Worm (Caenorhabditis elegans) whole organism, young adult: ENCODE measurements around the gene epic-3.
A peak's percentile ranks its signal among the peaks of the same experiment; 100 is the strongest.

ENCODE experiments used
- B0019.2 ChIP-seq: fragments of 200-800 bp; sonication (Bioruptor generic); conservative IDR thresholded peaks from 2 replicates; pipeline ENCODE4 v1.3.6; 2022; ENCODE audit warnings: missing genetic modification reagents, missing genetic modification characterization, missing compliant biosample characterization
- B0336.3 ChIP-seq: fragments of 200-800 bp; sonication (Bioruptor generic); IDR thresholded peaks from 2 replicates; pipeline ENCODE4 v1.3.6; 2022; ENCODE audit warnings: missing genetic modification characterization, missing compliant biosample characterization
- D2030.7 ChIP-seq: fragments of 200-800 bp; sonication (Bioruptor generic); IDR thresholded peaks from 2 replicates; pipeline ENCODE4 v1.3.6; 2022; ENCODE audit warnings: missing genetic modification reagents, missing genetic modification characterization, missing compliant biosample characterization
- F39B2.1 ChIP-seq: fragments of 200-800 bp; sonication (Bioruptor generic); IDR thresholded peaks from 2 replicates; pipeline ENCODE4 v1.3.6; 2022; ENCODE audit warnings: missing genetic modification reagents, missing genetic modification characterization, missing compliant biosample characterization
- K12H6.12 ChIP-seq: fragments of 200-800 bp; sonication (Bioruptor generic); optimal IDR thresholded peaks from 2 replicates; lab custom pipeline; 2018; ENCODE audit warnings: mild to moderate bottlenecking, missing genetic modification characterization, missing compliant biosample characterization
- Y53F4B.3 ChIP-seq: fragments of 200-800 bp; sonication (Bioruptor generic); IDR thresholded peaks from 2 replicates; pipeline ENCODE4 v1.3.6; 2022; ENCODE audit warnings: missing genetic modification reagents, missing genetic modification characterization, missing compliant biosample characterization
- Y53G8AR.9 ChIP-seq: fragments of 200-800 bp; sonication (Bioruptor generic); conservative IDR thresholded peaks from 2 replicates; pipeline ENCODE4 v1.3.6; 2022; ENCODE audit warnings: missing genetic modification reagents, missing genetic modification characterization, missing compliant biosample characterization
- Y56A3A.18 ChIP-seq: fragments of 200-800 bp; sonication (Bioruptor generic); IDR thresholded peaks from 2 replicates; pipeline ENCODE4 v1.3.6; 2022; ENCODE audit warnings: missing genetic modification reagents, missing genetic modification characterization, missing compliant biosample characterization
- atf-7 ChIP-seq: sonication (generic microtip); optimal IDR thresholded peaks from 2 replicates; lab custom pipeline; 2017; ENCODE audit warnings: mild to moderate bottlenecking, missing genetic modification characterization, missing compliant biosample characterization
- ceh-27 ChIP-seq: fragments of 200-800 bp; sonication (Bioruptor generic); optimal IDR thresholded peaks from 2 replicates; lab custom pipeline; 2018; ENCODE audit warnings: mild to moderate bottlenecking, missing genetic modification characterization, moderate library complexity, missing compliant biosample characterization
- chd-7 ChIP-seq: sonication (generic microtip); optimal IDR thresholded peaks from 2 replicates; lab custom pipeline; 2016; ENCODE audit warnings: mild to moderate bottlenecking, missing genetic modification characterization, moderate library complexity, missing compliant biosample characterization
- dpl-1 ChIP-seq: fragments of 150-350 bp; optimal IDR thresholded peaks from 2 replicates; lab custom pipeline; 2014; ENCODE audit warnings: missing biosample characterization, missing genetic modification reagents, missing genetic modification characterization
- efl-1 ChIP-seq: fragments of 150-350 bp; optimal IDR thresholded peaks from 2 replicates; lab custom pipeline; 2014; ENCODE audit warnings: missing biosample characterization, missing genetic modification reagents, missing genetic modification characterization
- egl-18 ChIP-seq: fragments of 200-800 bp; sonication (Bioruptor generic); IDR thresholded peaks from 2 replicates; pipeline ENCODE4 v1.3.6; 2022; ENCODE audit warnings: missing genetic modification reagents, missing genetic modification characterization, missing compliant biosample characterization
- egrh-3 ChIP-seq: fragments of 200-800 bp; sonication (Bioruptor generic); IDR thresholded peaks from 2 replicates; pipeline ENCODE4 v1.3.6; 2022; ENCODE audit warnings: missing genetic modification reagents, missing genetic modification characterization, missing compliant biosample characterization
- ekl-4 ChIP-seq: fragments of 200-800 bp; sonication (Bioruptor generic); IDR thresholded peaks from 2 replicates; pipeline ENCODE4 v1.3.6; 2022; ENCODE audit warnings: missing genetic modification reagents, missing genetic modification characterization, missing compliant biosample characterization
- ets-4 ChIP-seq: fragments of 200-800 bp; sonication (Bioruptor generic); optimal IDR thresholded peaks from 2 replicates; lab custom pipeline; 2018; ENCODE audit warnings: mild to moderate bottlenecking, missing genetic modification characterization, missing compliant biosample characterization
- hlh-26 ChIP-seq: fragments of 200-800 bp; sonication (Bioruptor generic); conservative IDR thresholded peaks from 2 replicates; pipeline ENCODE4 v1.3.6; 2022; ENCODE audit warnings: missing genetic modification reagents, missing genetic modification characterization, missing compliant biosample characterization
- hrde-1 ChIP-seq: sonication (generic microtip); optimal IDR thresholded peaks from 2 replicates; lab custom pipeline; 2016; ENCODE audit warnings: missing genetic modification characterization, mild to moderate bottlenecking, missing compliant biosample characterization, moderate library complexity, missing genotype, missing genetic modification reagents, borderline replicate concordance
- hsf-1 ChIP-seq: fragments of 200-800 bp; sonication (Bioruptor generic); IDR thresholded peaks from 2 replicates; pipeline ENCODE4 v1.3.6; 2022; ENCODE audit warnings: missing genetic modification reagents, missing genetic modification characterization, missing compliant biosample characterization
- lag-1 ChIP-seq: fragments of 200-800 bp; sonication (Bioruptor generic); IDR thresholded peaks from 2 replicates; pipeline ENCODE4 v1.3.6; 2022; ENCODE audit warnings: missing genetic modification reagents, missing genetic modification characterization, missing compliant biosample characterization
- let-607 ChIP-seq, 2 experiments: fragments of 200-800 bp in 1 of 2; sonication (Bioruptor generic) in 1 of 2; sonication (generic microtip) in 1 of 2; optimal IDR thresholded peaks; 2 replicates each; lab custom pipeline; 2016 to 2018; ENCODE audit warnings: mild to moderate bottlenecking in 2 of 2, missing compliant biosample characterization in 2 of 2, missing genetic modification characterization in 2 of 2, moderate library complexity in 2 of 2, missing genotype in 1 of 2
- lin-40 ChIP-seq: sonication (generic microtip); optimal IDR thresholded peaks from 2 replicates; lab custom pipeline; 2016; ENCODE audit warnings: missing genetic modification characterization, mild to moderate bottlenecking, missing compliant biosample characterization, missing genotype, missing genetic modification reagents
- lsy-27 ChIP-seq: sonication (generic microtip); optimal IDR thresholded peaks from 2 replicates; lab custom pipeline; 2017; ENCODE audit warnings: missing genetic modification characterization, mild to moderate bottlenecking, missing compliant biosample characterization, antibody characterized with exemption, missing genotype, borderline replicate concordance; ENCODE audit not compliant: insufficient read depth
- madf-3 ChIP-seq: fragments of 200-800 bp; sonication (Bioruptor generic); IDR thresholded peaks from 2 replicates; pipeline ENCODE4 v1.3.6; 2022; ENCODE audit warnings: missing genetic modification reagents, missing genetic modification characterization, missing compliant biosample characterization
- madf-6 ChIP-seq: fragments of 200-800 bp; sonication (Bioruptor generic); IDR thresholded peaks from 2 replicates; pipeline ENCODE4 v1.3.6; 2022; ENCODE audit warnings: missing genetic modification reagents, missing genetic modification characterization, missing compliant biosample characterization
- mxl-1 ChIP-seq: sonication (generic microtip); optimal IDR thresholded peaks from 2 replicates; lab custom pipeline; 2016; ENCODE audit warnings: missing genetic modification characterization, missing compliant biosample characterization
- nhr-27 ChIP-seq: fragments of 200-800 bp; sonication (Bioruptor generic); optimal IDR thresholded peaks from 2 replicates; lab custom pipeline; 2018; ENCODE audit warnings: mild to moderate bottlenecking, missing genetic modification characterization, moderate library complexity, missing compliant biosample characterization
- nhr-90 ChIP-seq: sonication (generic microtip); optimal IDR thresholded peaks from 2 replicates; lab custom pipeline; 2016; ENCODE audit warnings: missing genotype, mild to moderate bottlenecking, missing genetic modification characterization, missing compliant biosample characterization
- pha-4 ChIP-seq: fragments of 150-350 bp; sonication (generic microtip); optimal IDR thresholded peaks from 2 replicates; lab custom pipeline; 2014; ENCODE audit warnings: missing biosample characterization, missing genetic modification reagents, missing genetic modification characterization
- rpc-1 ChIP-seq, 2 experiments: fragments of 150-350 bp in 1 of 2; sonication (generic microtip) in 1 of 2; optimal IDR thresholded peaks; 2 replicates each; lab custom pipeline; 2014 to 2018; ENCODE audit warnings: missing biosample characterization in 1 of 2, missing genetic modification characterization in 1 of 2, missing genetic modification reagents in 1 of 2, missing genotype in 1 of 2
- snpc-1.1 ChIP-seq: sonication (generic microtip); optimal IDR thresholded peaks from 2 replicates; lab custom pipeline; 2017; ENCODE audit warnings: missing genetic modification characterization, mild to moderate bottlenecking, missing compliant biosample characterization, antibody characterized with exemption, moderate library complexity, missing genotype, missing genetic modification reagents; ENCODE audit not compliant: insufficient read depth
- snpc-1.3 ChIP-seq: sonication (generic microtip); optimal IDR thresholded peaks from 2 replicates; lab custom pipeline; 2017; ENCODE audit warnings: missing genetic modification characterization, mild to moderate bottlenecking, missing compliant biosample characterization, antibody characterized with exemption, moderate library complexity, missing genotype, missing genetic modification reagents; ENCODE audit not compliant: insufficient read depth
- snpc-4 ChIP-seq, 5 experiments: fragments of 150-350 bp in 1 of 5; sonication (generic microtip) in 4 of 5; optimal IDR thresholded peaks; 2 replicates each; lab custom pipeline; 2014 to 2018; ENCODE audit warnings: missing genetic modification characterization in 5 of 5, missing biosample characterization in 3 of 5, antibody characterized with exemption in 2 of 5, mild to moderate bottlenecking in 2 of 5, missing compliant biosample characterization in 2 of 5, missing genotype in 2 of 5, moderate library complexity in 2 of 5, missing genetic modification reagents in 1 of 5
- zfh-2 ChIP-seq: fragments of 200-800 bp; sonication (Bioruptor generic); conservative IDR thresholded peaks from 2 replicates; pipeline ENCODE4 v1.3.6; 2022; ENCODE audit warnings: missing genetic modification reagents, missing genetic modification characterization, missing compliant biosample characterization
- ztf-3 ChIP-seq: fragments of 200-800 bp; sonication (Bioruptor generic); optimal IDR thresholded peaks from 2 replicates; lab custom pipeline; 2018; ENCODE audit warnings: mild to moderate bottlenecking, missing genetic modification characterization, missing compliant biosample characterization

The epic-3 gene

ce11 chrIV:1709695-1710315 is 14.4 kb downstream of the epic-3 start, which contains the start of the genes pbs-1 and K08D12.3 (continued):
- TF ChIP-seq ekl-4 (GFP tag; lab: Robert Waterston, UW) (peak; percentile 53), nhr-27 (tag; lab: Kevin White, UChicago) (no peak), lag-1 (no peak), ceh-27 (peak; percentile 24), egl-18 (GFP tag; lab: Robert Waterston, UW) (no peak), F39B2.1 (no peak), Y53F4B.3 (GFP tag; lab: Robert Waterston, UW) (no peak), K12H6.12 (peak; percentile 29), rpc-1 (optimal IDR thresholded peaks at IDR 0.05; lab: Kevin White, UChicago) (no peak), rpc-1 (tag; optimal IDR thresholded peaks at IDR 0.05; lab: Kevin White, UChicago) (no peak), D2030.7 (GFP tag; lab: Robert Waterston, UW) (peak; percentile 52), hrde-1 (tag; lab: Kevin White, UChicago) (no peak), lsy-27 (tag; lab: Kevin White, UChicago) (no peak), madf-3 (GFP tag; lab: Robert Waterston, UW) (peak; percentile 31; the same call in 1 of the 2 replicates), dpl-1 (peak; percentile 71), hsf-1 (GFP tag; lab: Robert Waterston, UW) (no peak), B0336.3 (no peak; the same call in 1 of the 2 replicates), Y53G8AR.9 (GFP tag; lab: Robert Waterston, UW) (peak; percentile 54; the same call in 1 of the 2 replicates), atf-7 (tag; lab: Kevin White, UChicago) (no peak), madf-6 (peak; percentile 72; the same call in 1 of the 2 replicates), snpc-1.1 (tag; lab: Kevin White, UChicago) (peak; percentile 17), hlh-26 (GFP tag; lab: Robert Waterston, UW) (no peak), snpc-1.3 (tag; lab: Kevin White, UChicago) (peak; percentile 32), snpc-4 (GFP tag; optimal IDR thresholded peaks at IDR 0.05; lab: Kevin White, UChicago) (no peak), snpc-4 (tag; optimal IDR thresholded peaks at IDR 0.05; lab: Kevin White, UChicago) (peak; percentile 20 to 69 (median 38)), zfh-2 (GFP tag; lab: Robert Waterston, UW) (no peak), nhr-90 (tag; lab: Kevin White, UChicago) (no peak), mxl-1 (tag; lab: Kevin White, UChicago) (no peak), chd-7 (tag; lab: Kevin White, UChicago) (no peak), efl-1 (GFP tag; lab: Kevin White, UChicago) (peak; percentile 62), let-607 (tag; optimal IDR thresholded peaks at IDR 0.05; lab: Kevin White, UChicago) (peak in 1 of 2 experiments; percentile 50), Y56A3A.18 (no peak), pha-4 (tag; lab: Kevin White, UChicago) (peak; percentile 74), B0019.2 (no peak), ztf-3 (no peak), ets-4 (GFP tag; lab: Kevin White, UChicago) (no peak)

ce11 chrIV:1709002-1709401 is 15.2 kb downstream of the epic-3 start:
- TF ChIP-seq lin-40, result no peak
- peak; percentile 82; the same call in 1 of the 2 replicates for TF ChIP-seq egrh-3
- TF ChIP-seq zfh-2 (GFP tag; lab: Robert Waterston, UW), result peak; percentile 85
